Worm (Caenorhabditis elegans) whole organism, mixed stage, embryonic: Measurements from ENCODE around the gene ZK1248.15.

Experiments
- M03D4.4 ChIP-seq: sonication (generic microtip); optimal IDR thresholded peaks from 2 replicates; lab custom pipeline; 2017; ENCODE audit warnings: mild to moderate bottlenecking, missing genetic modification characterization, missing compliant biosample characterization
- bed-3 ChIP-seq: fragments of 200-800 bp; sonication (Bioruptor generic); optimal IDR thresholded peaks from 3 replicates; lab custom pipeline; 2018; ENCODE audit warnings: mild to moderate bottlenecking, missing genetic modification characterization, moderate library complexity, missing compliant biosample characterization
- blmp-1 ChIP-seq: fragments of 150-350 bp; optimal IDR thresholded peaks from 2 replicates; lab custom pipeline; 2014; ENCODE audit warnings: missing biosample characterization, missing genetic modification characterization
- ceh-43 ChIP-seq: fragments of 200-800 bp; sonication (Bioruptor generic); optimal IDR thresholded peaks from 2 replicates; lab custom pipeline; 2018; ENCODE audit warnings: mild to moderate bottlenecking, missing genetic modification characterization, moderate library complexity, missing compliant biosample characterization
- ceh-83 ChIP-seq: fragments of 200-800 bp; sonication (Bioruptor generic); optimal IDR thresholded peaks from 2 replicates; lab custom pipeline; 2018; ENCODE audit warnings: mild to moderate bottlenecking, missing genetic modification characterization, missing compliant biosample characterization
- ces-1 ChIP-seq: fragments of 150-350 bp; optimal IDR thresholded peaks from 2 replicates; lab custom pipeline; 2014; ENCODE audit warnings: missing biosample characterization, missing genetic modification reagents, missing genetic modification characterization
- cnd-1 ChIP-seq: fragments of 200-800 bp; sonication (Bioruptor generic); optimal IDR thresholded peaks from 2 replicates; lab custom pipeline; 2018; ENCODE audit warnings: mild to moderate bottlenecking, missing genetic modification characterization, missing compliant biosample characterization
- drap-1 ChIP-seq: fragments of 200-800 bp; sonication (Bioruptor generic); optimal IDR thresholded peaks from 3 replicates; lab custom pipeline; 2018; ENCODE audit warnings: mild to moderate bottlenecking, missing genetic modification characterization, missing compliant biosample characterization
- elt-1 ChIP-seq: sonication (generic microtip); optimal IDR thresholded peaks from 2 replicates; lab custom pipeline; 2017; ENCODE audit warnings: missing genetic modification characterization, mild to moderate bottlenecking, missing compliant biosample characterization, antibody characterized with exemption, moderate library complexity, borderline replicate concordance; ENCODE audit not compliant: insufficient read depth
- elt-3 ChIP-seq: fragments of 150-350 bp; optimal IDR thresholded peaks from 2 replicates; lab custom pipeline; 2014; ENCODE audit warnings: missing biosample characterization, missing genetic modification characterization
- flh-1 ChIP-seq: fragments of 200-800 bp; sonication (Bioruptor generic); optimal IDR thresholded peaks from 2 replicates; lab custom pipeline; 2018; ENCODE audit warnings: mild to moderate bottlenecking, missing genetic modification characterization, moderate library complexity, missing compliant biosample characterization
- ham-2 ChIP-seq: fragments of 200-800 bp; sonication (Bioruptor generic); optimal IDR thresholded peaks from 2 replicates; lab custom pipeline; 2018; ENCODE audit warnings: mild to moderate bottlenecking, missing genetic modification characterization, missing compliant biosample characterization
- lin-13 ChIP-seq: fragments of 150-350 bp; optimal IDR thresholded peaks from 2 replicates; lab custom pipeline; 2014; ENCODE audit warnings: missing biosample characterization, missing genetic modification characterization
- lin-32 ChIP-seq: fragments of 200-800 bp; sonication (Bioruptor generic); optimal IDR thresholded peaks from 2 replicates; lab custom pipeline; 2018; ENCODE audit warnings: mild to moderate bottlenecking, missing genetic modification characterization, missing compliant biosample characterization
- lsy-2 ChIP-seq: fragments of 150-350 bp; optimal IDR thresholded peaks from 2 replicates; lab custom pipeline; 2014; ENCODE audit warnings: missing biosample characterization, missing genetic modification characterization
- mab-5 ChIP-seq: fragments of 150-350 bp; optimal IDR thresholded peaks from 2 replicates; lab custom pipeline; 2014; ENCODE audit warnings: missing biosample characterization, missing genetic modification characterization
- mep-1 ChIP-seq: fragments of 150-350 bp; optimal IDR thresholded peaks from 2 replicates; lab custom pipeline; 2017; ENCODE audit warnings: missing biosample characterization, missing genetic modification reagents, missing genetic modification characterization, inconsistent platforms
- mls-2 ChIP-seq: sonication (generic microtip); optimal IDR thresholded peaks from 2 replicates; lab custom pipeline; 2016; ENCODE audit warnings: mild to moderate bottlenecking, missing genetic modification characterization, moderate library complexity, missing compliant biosample characterization
- nhr-2 ChIP-seq: fragments of 150-350 bp; optimal IDR thresholded peaks from 2 replicates; lab custom pipeline; 2014; ENCODE audit warnings: missing biosample characterization, missing genetic modification characterization
- nhr-237 ChIP-seq: fragments of 150-350 bp; optimal IDR thresholded peaks from 2 replicates; lab custom pipeline; 2014; ENCODE audit warnings: missing biosample characterization, missing genetic modification characterization
- nhr-76 ChIP-seq: sonication (generic microtip); optimal IDR thresholded peaks from 2 replicates; lab custom pipeline; 2017; ENCODE audit warnings: missing biosample characterization, missing genetic modification characterization
- sem-2 ChIP-seq: fragments of 200-800 bp; sonication (Bioruptor generic); optimal IDR thresholded peaks from 2 replicates; lab custom pipeline; 2018; ENCODE audit warnings: mild to moderate bottlenecking, missing genetic modification characterization, missing compliant biosample characterization
- snpc-4 ChIP-seq: fragments of 150-350 bp; optimal IDR thresholded peaks from 2 replicates; lab custom pipeline; 2014; ENCODE audit warnings: missing biosample characterization, missing genetic modification characterization
- sptf-1 ChIP-seq: sonication (generic microtip); optimal IDR thresholded peaks from 2 replicates; lab custom pipeline; 2017; ENCODE audit warnings: mild to moderate bottlenecking, missing genetic modification characterization, moderate library complexity, missing compliant biosample characterization
- tbx-8 ChIP-seq: fragments of 200-800 bp; sonication (Bioruptor generic); optimal IDR thresholded peaks from 2 replicates; lab custom pipeline; 2018; ENCODE audit warnings: mild to moderate bottlenecking, missing genetic modification characterization, moderate library complexity, missing compliant biosample characterization
- unc-120 ChIP-seq: sonication (generic microtip); optimal IDR thresholded peaks from 2 replicates; lab custom pipeline; 2017; ENCODE audit warnings: missing genetic modification characterization, missing compliant biosample characterization; ENCODE audit not compliant: poor library complexity, severe bottlenecking
- zip-8 ChIP-seq: fragments of 150-350 bp; optimal IDR thresholded peaks from 2 replicates; lab custom pipeline; 2014; ENCODE audit warnings: missing biosample characterization, missing genetic modification characterization
- ztf-11 ChIP-seq: fragments of 150-350 bp; optimal IDR thresholded peaks from 2 replicates; lab custom pipeline; 2014; ENCODE audit warnings: missing biosample characterization, missing genetic modification characterization

The ZK1248.15 gene

ce11 chrII:5874130-5874529 is 35.8 kb upstream of the ZK1248.15 start:
- no peak for TF ChIP-seq bed-3 (GFP tag; lab: Kevin White, UChicago)
- TF ChIP-seq ces-1 (GFP tag; lab: Kevin White, UChicago), result no peak
- no peak for TF ChIP-seq blmp-1 (tag; lab: Kevin White, UChicago)
- no peak for TF ChIP-seq tbx-8 (GFP tag; lab: Kevin White, UChicago)
- TF ChIP-seq nhr-76, result no peak
- TF ChIP-seq lin-32 (GFP tag; lab: Kevin White, UChicago), result no peak
- TF ChIP-seq flh-1 (GFP tag; lab: Kevin White, UChicago), result no peak
- no peak for TF ChIP-seq snpc-4 (tag; lab: Kevin White, UChicago)
- no peak for TF ChIP-seq nhr-2 (tag; lab: Kevin White, UChicago)
- no peak for TF ChIP-seq nhr-237 (tag; lab: Kevin White, UChicago)
- TF ChIP-seq ztf-11, result no peak
- no peak for TF ChIP-seq lin-13 (tag; lab: Kevin White, UChicago)
- no peak for TF ChIP-seq mls-2 (tag; lab: Kevin White, UChicago)
- no peak for TF ChIP-seq zip-8

- no peak for TF ChIP-seq tbx-8 (GFP tag; lab: Kevin White, UChicago)
- TF ChIP-seq ces-1 (GFP tag; lab: Kevin White, UChicago), result peak; percentile 89
- TF ChIP-seq mep-1, result peak; percentile 86
- TF ChIP-seq lin-13 (tag; lab: Kevin White, UChicago), result peak; percentile 54
- no peak for TF ChIP-seq sem-2 (GFP tag; lab: Kevin White, UChicago)
- TF ChIP-seq elt-3, result no peak
- TF ChIP-seq lsy-2, result peak; percentile 30
- no peak for TF ChIP-seq ceh-43 (GFP tag; lab: Kevin White, UChicago)
- no peak for TF ChIP-seq sptf-1 (tag; lab: Kevin White, UChicago)
- no peak for TF ChIP-seq lin-32 (GFP tag; lab: Kevin White, UChicago)
Measured at ce11 chrII:5873564-5874070, 35.3 kb upstream of the ZK1248.15 start, which contains the start of gene tex-2. tex-2 (minus strand) TSS chrII:5873614.

ce11 chrII:5872414-5872813 is 34.1 kb upstream of the ZK1248.15 start:
- TF ChIP-seq cnd-1 (no peak), mls-2 (tag; lab: Kevin White, UChicago) (no peak), mab-5 (tag; lab: Kevin White, UChicago) (no peak), mep-1 (no peak), flh-1 (GFP tag; lab: Kevin White, UChicago) (no peak), sem-2 (GFP tag; lab: Kevin White, UChicago) (no peak), ztf-11 (no peak), M03D4.4 (tag; lab: Kevin White, UChicago) (no peak), nhr-2 (tag; lab: Kevin White, UChicago) (no peak), ham-2 (GFP tag; lab: Kevin White, UChicago) (no peak), drap-1 (GFP tag; lab: Kevin White, UChicago) (no peak), elt-1 (tag; lab: Kevin White, UChicago) (no peak), lsy-2 (no peak), unc-120 (tag; lab: Kevin White, UChicago) (no peak), bed-3 (GFP tag; lab: Kevin White, UChicago) (no peak), blmp-1 (tag; lab: Kevin White, UChicago) (no peak), ceh-83 (GFP tag; lab: Kevin White, UChicago) (no peak), lin-32 (GFP tag; lab: Kevin White, UChicago) (no peak)

- TF ChIP-seq lin-13 (tag; lab: Kevin White, UChicago) (no peak), ces-1 (GFP tag; lab: Kevin White, UChicago) (peak; percentile 36)
- TF ChIP-seq, all 35 proteins: peak for 1
Measured at ce11 chrII:5871508-5871907, 33.2 kb upstream of the ZK1248.15 start.

- no peak for TF ChIP-seq unc-120 (tag; lab: Kevin White, UChicago)
- no peak for TF ChIP-seq flh-1 (GFP tag; lab: Kevin White, UChicago)
- no peak for TF ChIP-seq tbx-8 (GFP tag; lab: Kevin White, UChicago)
- TF ChIP-seq nhr-76, result no peak
- TF ChIP-seq ceh-43 (GFP tag; lab: Kevin White, UChicago), result no peak
- no peak for TF ChIP-seq nhr-2 (tag; lab: Kevin White, UChicago)
- no peak for TF ChIP-seq mab-5 (tag; lab: Kevin White, UChicago)
Measured at ce11 chrII:5866920-5867319, 28.6 kb upstream of the ZK1248.15 start.
